Worm (Caenorhabditis elegans): Measurements from ENCODE around the gene tbx-37.
A peak's percentile ranks its signal among the peaks of the same experiment; 100 is the strongest.

The tbx-37 gene

ce11 chrIII:11240776-11241175 lies 13.9 kb upstream of the tbx-37 start (continued):
- TF ChIP-seq spr-3 (GFP tag; optimal IDR thresholded peaks at IDR 0.05), result no peak
- no peak for TF ChIP-seq tra-1 (GFP tag; IDR thresholded peaks at IDR 0.05)
- no peak for TF ChIP-seq unc-130 (GFP tag; optimal IDR thresholded peaks at IDR 0.05)
- TF ChIP-seq saeg-2 (GFP tag; IDR thresholded peaks at IDR 0.05), result no peak
- TF ChIP-seq daf-8 (GFP tag; IDR thresholded peaks at IDR 0.05), result no peak
- TF ChIP-seq egl-27 (tag; optimal IDR thresholded peaks at IDR 0.05), result no peak
- TF ChIP-seq mxl-3 (GFP tag; optimal IDR thresholded peaks at IDR 0.05), result no peak
- TF ChIP-seq nhr-48 (tag; optimal IDR thresholded peaks at IDR 0.05), result no peak
- TF ChIP-seq ceh-44 (GFP tag; IDR thresholded peaks at IDR 0.05), result no peak
- no peak for TF ChIP-seq nhr-10 (tag; optimal IDR thresholded peaks at IDR 0.05)
- TF ChIP-seq ZK337.2 (GFP tag; IDR thresholded peaks at IDR 0.05), result no peak
- TF ChIP-seq sdz-12 (GFP tag; optimal IDR thresholded peaks at IDR 0.05), result no peak
- peak in 1 of 2 experiments; percentile 16 for TF ChIP-seq unc-62 (GFP tag; optimal IDR thresholded peaks at IDR 0.05 in 1 of 2)
- TF ChIP-seq unc-62 (tag; optimal IDR thresholded peaks at IDR 0.05), result no peak
- TF ChIP-seq ceh-28 (tag; optimal IDR thresholded peaks at IDR 0.05), result no peak
- TF ChIP-seq lin-38 (GFP tag; IDR thresholded peaks at IDR 0.05), result no peak
- no peak for TF ChIP-seq lim-7 (GFP tag; IDR thresholded peaks at IDR 0.05)
- no peak for TF ChIP-seq ceh-32 (tag; optimal IDR thresholded peaks at IDR 0.05; ENCODE audit: poor library complexity)

- no peak for TF ChIP-seq dve-1 (tag; optimal IDR thresholded peaks at IDR 0.05; ENCODE audit: insufficient read depth)
- peak; percentile 85 for TF ChIP-seq aha-1 (tag)
Measured at ce11 chrIII:11238790-11239189, 11.9 kb upstream of the tbx-37 start.

ce11 chrIII:11238309-11238708 lies 11.4 kb upstream of the tbx-37 start:
- 0 out of 2 replicates have a peak, but pooled peaks have one; percentile 19 for TF ChIP-seq lin-38 (GFP tag; IDR thresholded peaks at IDR 0.05)
- no peak for TF ChIP-seq zip-2 (tag; optimal IDR thresholded peaks at IDR 0.05)

- TF ChIP-seq hlh-30 (tag; optimal IDR thresholded peaks at IDR 0.05; ENCODE audit: insufficient read depth) (peak; percentile 21), ceh-28 (tag; optimal IDR thresholded peaks at IDR 0.05) (no peak)
Measured at ce11 chrIII:11237741-11238140, 10.8 kb upstream of the tbx-37 start.

ce11 chrIII:11236788-11237187 lies 9.9 kb upstream of the tbx-37 start, which contains the start of the genes Y47D3A.14 and aakb-2:
Y47D3A.14 (minus strand) TSS chrIII:11236868.
aakb-2 (plus strand) TSS chrIII:11237143.
- TF ChIP-seq dmd-6 (GFP tag; IDR thresholded peaks at IDR 0.05), result peak; percentile 32; the same call in 1 of the 2 replicates
- TF ChIP-seq pqm-1 (tag; optimal IDR thresholded peaks at IDR 0.05), result no peak
- TF ChIP-seq sdz-12 (GFP tag; optimal IDR thresholded peaks at IDR 0.05), result no peak
- peak; percentile 54 for TF ChIP-seq nhr-77 (tag; optimal IDR thresholded peaks at IDR 0.05)
- peak in 1 of 2 experiments; percentile 49 for TF ChIP-seq mdl-1 (tag; optimal IDR thresholded peaks at IDR 0.05)
- TF ChIP-seq lin-38 (GFP tag; IDR thresholded peaks at IDR 0.05), result peak; percentile 51
- no peak for TF ChIP-seq lin-39 (tag; optimal IDR thresholded peaks at IDR 0.05)
- no peak for TF ChIP-seq F49E8.2 (tag; optimal IDR thresholded peaks at IDR 0.05; ENCODE audit: borderline replicate concordance)
- TF ChIP-seq egl-43 (GFP tag; IDR thresholded peaks at IDR 0.05), result no peak
- TF ChIP-seq hlh-11 (tag; optimal IDR thresholded peaks at IDR 0.05), result peak; percentile 91
- TF ChIP-seq nhr-42 (GFP tag; IDR thresholded peaks at IDR 0.05), result no peak
- peak; percentile 46 for TF ChIP-seq lin-13 (GFP tag; optimal IDR thresholded peaks at IDR 0.05)
- TF ChIP-seq madf-9 (GFP tag; conservative IDR thresholded peaks at IDR 0.05), result no peak
- peak; percentile 22 for TF ChIP-seq ama-1 (optimal IDR thresholded peaks at IDR 0.05)
- no peak for TF ChIP-seq Y48G9A.11 (GFP tag; IDR thresholded peaks at IDR 0.05)
- TF ChIP-seq ceh-20 (GFP tag; IDR thresholded peaks at IDR 0.05), result no peak
- peak; percentile 86 for TF ChIP-seq mes-2 (tag; optimal IDR thresholded peaks at IDR 0.05; ENCODE audit: poor library complexity, severe bottlenecking)
- TF ChIP-seq tra-1 (GFP tag; IDR thresholded peaks at IDR 0.05), result no peak
- TF ChIP-seq aha-1 (tag), result no peak
- TF ChIP-seq daf-16 (GFP tag; optimal IDR thresholded peaks at IDR 0.05), result peak in 1 of 2 experiments; percentile 7
- TF ChIP-seq daf-16 (tag; optimal IDR thresholded peaks at IDR 0.05), result peak; percentile 68
- TF ChIP-seq dpl-1 (GFP tag; optimal IDR thresholded peaks at IDR 0.05), result peak; percentile 57
- TF ChIP-seq madf-5 (GFP tag; IDR thresholded peaks at IDR 0.05), result no peak
- TF ChIP-seq ceh-62 (tag; optimal IDR thresholded peaks at IDR 0.05), result no peak
- TF ChIP-seq nhr-6 (tag; optimal IDR thresholded peaks at IDR 0.05), result no peak
- peak; percentile 21 for TF ChIP-seq nhr-28 (tag; optimal IDR thresholded peaks at IDR 0.05)
- TF ChIP-seq hlh-30 (tag; optimal IDR thresholded peaks at IDR 0.05; ENCODE audit: insufficient read depth), result peak; percentile 96
- TF ChIP-seq hif-1 (tag; optimal IDR thresholded peaks at IDR 0.05), result peak in 1 of 2 experiments; percentile 53
